Fruit fly (Drosophila melanogaster) whole organism, embryonic: ENCODE results near the gene SoxN.

Experiments
- Atf3 ChIP-seq: fragments of 200-800 bp; sonication (Bioruptor generic); optimal IDR thresholded peaks from 3 replicates; lab custom pipeline; 2016; ENCODE audit warnings: missing biosample characterization, missing genetic modification characterization
- Bdp1 ChIP-seq: fragments of 200-800 bp; sonication (Bioruptor generic); optimal IDR thresholded peaks from 3 replicates; lab custom pipeline; 2016; ENCODE audit warnings: missing biosample characterization, missing genetic modification characterization
- CG10979 ChIP-seq: fragments of 200-800 bp; sonication (Bioruptor generic); optimal IDR thresholded peaks from 2 replicates; lab custom pipeline; 2018; ENCODE audit warnings: missing biosample characterization, mild to moderate bottlenecking, missing genetic modification characterization, moderate library complexity
- CG11085 ChIP-seq: fragments of 200-800 bp; sonication (Bioruptor generic); IDR thresholded peaks from 2 replicates; pipeline ENCODE4 v1.3.6; 2022; ENCODE audit warnings: missing biosample characterization, missing genetic modification characterization
- CG11504 ChIP-seq: fragments of 200-800 bp; sonication (Bioruptor generic); optimal IDR thresholded peaks from 3 replicates; lab custom pipeline; 2019; ENCODE audit warnings: missing biosample characterization, mild to moderate bottlenecking, missing genetic modification characterization, moderate library complexity
- CG12236 ChIP-seq: fragments of 200-800 bp; sonication (Bioruptor generic); optimal IDR thresholded peaks from 2 replicates; lab custom pipeline; 2016; ENCODE audit warnings: missing biosample characterization, missing genetic modification characterization
- CG12391 ChIP-seq: fragments of 200-800 bp; sonication (Bioruptor generic); optimal IDR thresholded peaks from 3 replicates; lab custom pipeline; 2018; ENCODE audit warnings: missing biosample characterization, mild to moderate bottlenecking, missing genetic modification characterization, moderate library complexity
- CG12769 ChIP-seq: fragments of 200-800 bp; sonication (Bioruptor generic); optimal IDR thresholded peaks from 2 replicates; lab custom pipeline; 2019; ENCODE audit warnings: missing biosample characterization, mild to moderate bottlenecking, missing genetic modification characterization, moderate library complexity
- CG13424 ChIP-seq: fragments of 200-800 bp; sonication (Bioruptor generic); optimal IDR thresholded peaks from 2 replicates; lab custom pipeline; 2019; ENCODE audit warnings: missing biosample characterization, mild to moderate bottlenecking, missing genetic modification characterization, moderate library complexity
- CG14860 ChIP-seq: fragments of 200-800 bp; sonication (Bioruptor generic); IDR thresholded peaks from 3 replicates; pipeline ENCODE4 v1.3.6; 2022; ENCODE audit warnings: missing biosample characterization, missing genetic modification characterization; ENCODE audit not compliant: partially characterized antibody
- CG17328 ChIP-seq: fragments of 200-800 bp; sonication (Bioruptor generic); IDR thresholded peaks from 2 replicates; pipeline ENCODE4 v1.3.6; 2022; ENCODE audit warnings: missing biosample characterization, missing genetic modification characterization
- CG17829 ChIP-seq: fragments of 200-800 bp; optimal IDR thresholded peaks from 2 replicates; lab custom pipeline; 2019; ENCODE audit warnings: missing biosample characterization, mild to moderate bottlenecking, missing genetic modification characterization, moderate library complexity
- CG18599 ChIP-seq: fragments of 200-800 bp; sonication (Bioruptor generic); optimal IDR thresholded peaks from 3 replicates; lab custom pipeline; 2017; ENCODE audit warnings: missing biosample characterization, missing genetic modification characterization, mild to moderate bottlenecking, moderate library complexity, missing genetic modification reagents
- CG30431 ChIP-seq: fragments of 200-800 bp; sonication (Bioruptor generic); optimal IDR thresholded peaks from 2 replicates; lab custom pipeline; 2017; ENCODE audit warnings: missing biosample characterization, missing genetic modification characterization
- CG31441 ChIP-seq: fragments of 200-800 bp; sonication (Bioruptor generic); IDR thresholded peaks from 2 replicates; pipeline ENCODE4 v1.3.6; 2022; ENCODE audit warnings: missing biosample characterization, missing genetic modification characterization
- CG3163 ChIP-seq: fragments of 200-800 bp; sonication (Bioruptor generic); optimal IDR thresholded peaks from 3 replicates; lab custom pipeline; 2016; ENCODE audit warnings: missing biosample characterization, missing genetic modification characterization
- CG43689 ChIP-seq: fragments of 200-800 bp; sonication (Bioruptor generic); IDR thresholded peaks from 2 replicates; pipeline ENCODE4 v1.3.6; 2022; ENCODE audit warnings: missing biosample characterization, missing genetic modification characterization
- CG4424 ChIP-seq: fragments of 200-800 bp; sonication (Bioruptor generic); optimal IDR thresholded peaks from 3 replicates; lab custom pipeline; 2016; ENCODE audit warnings: missing biosample characterization, missing genetic modification characterization
- CG4854 ChIP-seq: fragments of 200-800 bp; sonication (Bioruptor generic); optimal IDR thresholded peaks from 2 replicates; lab custom pipeline; 2016; ENCODE audit warnings: missing biosample characterization, missing genetic modification characterization, inconsistent platforms
- CG7357 ChIP-seq: fragments of 200-800 bp; sonication (Bioruptor generic); IDR thresholded peaks from 3 replicates; pipeline ENCODE4 v1.3.6; 2022; ENCODE audit warnings: missing biosample characterization, missing genetic modification characterization
- CG9797 ChIP-seq: fragments of 200-800 bp; sonication (Bioruptor generic); optimal IDR thresholded peaks from 3 replicates; lab custom pipeline; 2018; ENCODE audit warnings: missing biosample characterization, mild to moderate bottlenecking, missing genetic modification characterization
- CG9817 ChIP-seq: fragments of 200-800 bp; sonication (Bioruptor generic); optimal IDR thresholded peaks from 2 replicates; lab custom pipeline; 2018; ENCODE audit warnings: missing biosample characterization, mild to moderate bottlenecking, missing genetic modification characterization, moderate library complexity
- CTCF ChIP-seq: fragments of 200-800 bp; sonication (Bioruptor generic); optimal IDR thresholded peaks from 2 replicates; lab custom pipeline; 2017; ENCODE audit warnings: missing biosample characterization, mild to moderate bottlenecking, missing genetic modification characterization, moderate library complexity
- Fer1 ChIP-seq: fragments of 200-800 bp; sonication (Bioruptor generic); optimal IDR thresholded peaks from 2 replicates; lab custom pipeline; 2017; ENCODE audit warnings: missing biosample characterization, mild to moderate bottlenecking, missing genetic modification characterization
- HLH4C ChIP-seq: fragments of 200-800 bp; sonication (Bioruptor generic); IDR thresholded peaks from 3 replicates; pipeline ENCODE4 v1.3.6; 2022; ENCODE audit warnings: missing biosample characterization, missing genetic modification characterization; ENCODE audit not compliant: partially characterized antibody
- HLHmδ ChIP-seq: fragments of 200-800 bp; sonication (Bioruptor generic); optimal IDR thresholded peaks from 2 replicates; lab custom pipeline; 2018; ENCODE audit warnings: missing biosample characterization, mild to moderate bottlenecking, missing genetic modification characterization, moderate library complexity
- HmgZ ChIP-seq: fragments of 200-800 bp; sonication (Bioruptor generic); optimal IDR thresholded peaks from 2 replicates; lab custom pipeline; 2018; ENCODE audit warnings: missing biosample characterization, mild to moderate bottlenecking, missing genetic modification characterization
- Hmx ChIP-seq: fragments of 200-800 bp; sonication (Bioruptor generic); optimal IDR thresholded peaks from 2 replicates; lab custom pipeline; 2016; ENCODE audit warnings: missing biosample characterization, missing genetic modification characterization
- Ravus ChIP-seq: fragments of 200-800 bp; sonication (Bioruptor generic); IDR thresholded peaks from 2 replicates; pipeline ENCODE4 v1.3.6; 2022; ENCODE audit warnings: missing biosample characterization, missing genetic modification characterization
- ara ChIP-seq: fragments of 200-800 bp; sonication (Bioruptor generic); IDR thresholded peaks from 2 replicates; pipeline ENCODE4 v1.3.6; 2022; ENCODE audit warnings: missing biosample characterization, missing genetic modification characterization
- bowl ChIP-seq: fragments of 200-800 bp; sonication (Bioruptor generic); IDR thresholded peaks from 2 replicates; pipeline ENCODE4 v1.3.6; 2022; ENCODE audit warnings: missing biosample characterization, missing genetic modification characterization
- chinmo ChIP-seq: fragments of 200-800 bp; sonication (Bioruptor generic); IDR thresholded peaks from 4 replicates; pipeline ENCODE4 v1.3.6; 2022; ENCODE audit warnings: missing biosample characterization, missing genetic modification characterization; ENCODE audit not compliant: partially characterized antibody
- eve ChIP-seq, 2 experiments: fragments of >200 bp; optimal IDR thresholded peaks; 2 replicates each; lab custom pipeline; 2017; ENCODE audit warnings: missing biosample characterization in 2 of 2, missing genetic modification characterization in 2 of 2
- grau ChIP-seq: fragments of 200-800 bp; optimal IDR thresholded peaks from 3 replicates; lab custom pipeline; 2019; ENCODE audit warnings: missing biosample characterization, mild to moderate bottlenecking, missing genetic modification characterization, moderate library complexity
- insv ChIP-seq, 2 experiments: fragments of 200-800 bp; sonication (Bioruptor generic); optimal IDR thresholded peaks; 3 replicates each; lab custom pipeline; 2016 to 2018; ENCODE audit warnings: missing biosample characterization in 2 of 2, missing genetic modification characterization in 2 of 2
- jing ChIP-seq: fragments of 200-800 bp; sonication (Bioruptor generic); optimal IDR thresholded peaks from 2 replicates; lab custom pipeline; 2018; ENCODE audit warnings: missing biosample characterization, mild to moderate bottlenecking, missing genetic modification characterization
- kah ChIP-seq: fragments of 200-800 bp; sonication (Bioruptor generic); optimal IDR thresholded peaks from 2 replicates; lab custom pipeline; 2018; ENCODE audit warnings: missing biosample characterization, mild to moderate bottlenecking, missing genetic modification characterization
- lov ChIP-seq, 2 experiments: fragments of 200-800 bp in 1 of 2; fragments of >200 bp in 1 of 2; sonication (Bioruptor generic) in 1 of 2; IDR thresholded peaks in 1 of 2; optimal IDR thresholded peaks in 1 of 2; 2 replicates in 1 of 2; 3 replicates in 1 of 2; pipeline versions ENCODE4 v1.3.6 to Lab custom; 2017 to 2022; ENCODE audit warnings: missing biosample characterization in 1 of 2, missing genetic modification characterization in 1 of 2
- oc ChIP-seq: fragments of 200-800 bp; sonication (Bioruptor generic); optimal IDR thresholded peaks from 2 replicates; lab custom pipeline; 2018; ENCODE audit warnings: missing biosample characterization, mild to moderate bottlenecking, missing genetic modification characterization, moderate library complexity
- otp ChIP-seq: fragments of 200-800 bp; sonication (Bioruptor generic); IDR thresholded peaks from 3 replicates; pipeline ENCODE4, ENCODE4 v1.3.6; 2022; ENCODE audit warnings: missing biosample characterization, missing genetic modification characterization
- prd ChIP-seq, 3 experiments: fragments of >200 bp in 2 of 3; fragments of 200-800 bp in 1 of 3; sonication (Bioruptor generic) in 1 of 3; optimal IDR thresholded peaks in 2 of 3; IDR thresholded peaks in 1 of 3; 2 replicates in 2 of 3; 3 replicates in 1 of 3; pipeline versions ENCODE4 v1.3.6 to Lab custom; 2017 to 2022; ENCODE audit warnings: missing biosample characterization in 1 of 3, missing genetic modification characterization in 1 of 3
- psq ChIP-seq: fragments of 200-800 bp; sonication (Bioruptor generic); optimal IDR thresholded peaks from 2 replicates; lab custom pipeline; 2017; ENCODE audit warnings: missing biosample characterization, missing genetic modification characterization
- scrt ChIP-seq: fragments of 200-800 bp; sonication (Bioruptor generic); optimal IDR thresholded peaks from 2 replicates; lab custom pipeline; 2018; ENCODE audit warnings: missing biosample characterization, mild to moderate bottlenecking, missing genetic modification characterization, moderate library complexity
- sr ChIP-seq: fragments of 200-800 bp; sonication (Bioruptor generic); IDR thresholded peaks from 3 replicates; pipeline ENCODE4 v1.3.6; 2022; ENCODE audit warnings: missing biosample characterization, missing genetic modification characterization
- trh ChIP-seq: fragments of 200-800 bp; sonication (Bioruptor generic); optimal IDR thresholded peaks from 2 replicates; lab custom pipeline; 2016; ENCODE audit warnings: missing biosample characterization, missing genetic modification characterization
- yki ChIP-seq: fragments of >200 bp; optimal IDR thresholded peaks from 3 replicates; lab custom pipeline; 2018
- zen2 ChIP-seq: fragments of 200-800 bp; sonication (Bioruptor generic); IDR thresholded peaks from 3 replicates; pipeline ENCODE4 v1.3.6; 2022; ENCODE audit warnings: missing biosample characterization, missing genetic modification characterization; ENCODE audit not compliant: partially characterized antibody
- zfh2 ChIP-seq: fragments of 200-800 bp; sonication (Bioruptor generic); optimal IDR thresholded peaks from 2 replicates; lab custom pipeline; 2016; ENCODE audit warnings: missing biosample characterization, missing genetic modification characterization

Gene SoxN

dm6 chr2L:8851061-8851460 lies 25.6 kb downstream of the SoxN start (continued):
- no peak for TF ChIP-seq zen2 (GFP tag; lab: Robert Waterston, UW)
- TF ChIP-seq, all 482 proteins: peak for 5

dm6 chr2L:8852235-8852634 lies 26.8 kb downstream of the SoxN start:
- TF ChIP-seq CTCF (GFP tag; lab: Kevin White, UChicago) (peak; percentile 13), bowl (GFP tag; lab: Robert Waterston, UW) (no peak), CG7357 (GFP tag; lab: Robert Waterston, UW) (no peak), trh (GFP tag; lab: Kevin White, UChicago) (peak; percentile 9), prd (optimal IDR thresholded peaks at IDR 0.05; lab: Kevin White, UChicago) (no peak), prd (GFP tag; IDR thresholded peaks at IDR 0.05; lab: Robert Waterston, UW) (peak; percentile 43; the same call in 1 of the 3 replicates), CG12391 (peak; percentile 51), CG11504 (tag; lab: Kevin White, UChicago) (peak; percentile 34), lov (optimal IDR thresholded peaks at IDR 0.05; lab: Kevin White, UChicago) (no peak), lov (GFP tag; IDR thresholded peaks at IDR 0.05; lab: Robert Waterston, UW) (peak; percentile 68; the same call in 2 of the 3 replicates), insv (GFP tag; optimal IDR thresholded peaks at IDR 0.05; lab: Kevin White, UChicago) (peak in 1 of 2 experiments; percentile 39), Hmx (no peak), yki (lab: Kevin White, UChicago) (no peak), ara (GFP tag; lab: Robert Waterston, UW) (peak; percentile 80), CG17328 (GFP tag; lab: Robert Waterston, UW) (peak; percentile 58; the same call in 1 of the 2 replicates), jing (no peak), CG13424 (tag; lab: Kevin White, UChicago) (peak; percentile 50), oc (tag; lab: Kevin White, UChicago) (peak; percentile 20), HmgZ (tag; lab: Kevin White, UChicago) (no peak), psq (peak; percentile 12), scrt (GFP tag; lab: Kevin White, UChicago) (peak; percentile 14), CG17829 (tag; lab: Kevin White, UChicago) (peak; percentile 52), kah (peak; percentile 48), HLHmδ (GFP tag; lab: Kevin White, UChicago) (peak; percentile 90), CG10979 (tag; lab: Kevin White, UChicago) (peak; percentile 44), eve (GFP tag; optimal IDR thresholded peaks at IDR 0.05; lab: Kevin White, UChicago) (no peak), CG4424 (GFP tag; lab: Kevin White, UChicago) (peak; percentile 27), CG4854 (peak; percentile 15), CG18599 (GFP tag; lab: Kevin White, UChicago) (peak; percentile 79), CG43689 (GFP tag; lab: Robert Waterston, UW) (no peak), grau (tag; lab: Kevin White, UChicago) (peak; percentile 25), CG9797 (GFP tag; lab: Kevin White, UChicago) (peak; percentile 34), Ravus (no peak), CG11085 (GFP tag; lab: Robert Waterston, UW) (no peak), CG9817 (no peak), Fer1 (GFP tag; lab: Kevin White, UChicago) (peak; percentile 38), CG30431 (GFP tag; lab: Kevin White, UChicago) (peak; percentile 23), otp (GFP tag; lab: Robert Waterston, UW) (peak; percentile 84), Atf3 (GFP tag; lab: Kevin White, UChicago) (peak; percentile 24), CG3163 (GFP tag; lab: Kevin White, UChicago) (peak; percentile 25), CG12769 (tag; lab: Kevin White, UChicago) (no peak), CG14860 (GFP tag; lab: Robert Waterston, UW) (no peak), Bdp1 (GFP tag; lab: Kevin White, UChicago) (peak; percentile 37), CG12236 (GFP tag; lab: Kevin White, UChicago) (peak; percentile 60), zfh2 (GFP tag; lab: Kevin White, UChicago) (no peak), chinmo (GFP tag; lab: Robert Waterston, UW) (no peak), CG31441 (GFP tag; lab: Robert Waterston, UW) (peak; percentile 73; the same call in 1 of the 2 replicates), sr (GFP tag; lab: Robert Waterston, UW) (0 out of 3 replicates have a peak, but pooled peaks have one; percentile 20), HLH4C (no peak)
